In genomic region chrII:4505097-4505626, ce11 we compare ENCODE assay signal across 2 worm cellular contexts.
A peak's percentile ranks its signal among the peaks of the same experiment; 100 is the strongest.
TF ChIP-seq lines count a peak whose summit lies in the region.

TSS of gene camt-1 (minus strand) at chrII:4505147.

TF ChIP-seq in whole organism, L1 larva, 84 proteins besides CTCF, POLR2A, EP300 and RAD21:
- TF ChIP-seq unc-86 (tag; optimal IDR thresholded peaks at IDR 0.05; lab: Kevin White, UChicago) (peak; percentile 53), fkh-8 (tag; optimal IDR thresholded peaks at IDR 0.05; lab: Kevin White, UChicago) (peak; percentile 66), zip-4 (GFP tag; optimal IDR thresholded peaks at IDR 0.05; lab: Kevin White, UChicago) (no peak), nhr-11 (tag; optimal IDR thresholded peaks at IDR 0.05; lab: Kevin White, UChicago) (no peak), pax-3 (tag; optimal IDR thresholded peaks at IDR 0.05; lab: Kevin White, UChicago) (peak; percentile 65), snu-23 (GFP tag; optimal IDR thresholded peaks at IDR 0.05; lab: Kevin White, UChicago) (peak; percentile 17), ama-1 (optimal IDR thresholded peaks at IDR 0.05; lab: Kevin White, UChicago) (no peak), sox-4 (tag; optimal IDR thresholded peaks at IDR 0.05; lab: Kevin White, UChicago) (peak; percentile 22), ztf-4 (tag; optimal IDR thresholded peaks at IDR 0.05; lab: Kevin White, UChicago) (no peak), dsc-1 (tag; optimal IDR thresholded peaks at IDR 0.05; lab: Kevin White, UChicago) (peak; percentile 94), egl-13 (tag; optimal IDR thresholded peaks at IDR 0.05; lab: Kevin White, UChicago) (peak; percentile 20), nhr-47 (tag; optimal IDR thresholded peaks at IDR 0.05; lab: Kevin White, UChicago) (peak; percentile 33), rnt-1 (tag; optimal IDR thresholded peaks at IDR 0.05; lab: Kevin White, UChicago) (no peak), efl-1 (optimal IDR thresholded peaks at IDR 0.05; lab: Kevin White, UChicago) (no peak), efl-1 (GFP tag; optimal IDR thresholded peaks at IDR 0.05 in 1 of 2; lab: Kevin White, UChicago) (no peak), fos-1 (tag; optimal IDR thresholded peaks at IDR 0.05; lab: Kevin White, UChicago) (no peak), nhr-20 (tag; optimal IDR thresholded peaks at IDR 0.05; lab: Kevin White, UChicago) (no peak), nhr-71 (tag; optimal IDR thresholded peaks at IDR 0.05; lab: Kevin White, UChicago) (peak; percentile 27)

TF ChIP-seq in whole organism, L2 larva, 48 proteins besides CTCF, POLR2A, EP300 and RAD21:
- no peak for TF ChIP-seq ztf-4 (tag; optimal IDR thresholded peaks at IDR 0.05; lab: Kevin White, UChicago)
- peak; percentile 4 for TF ChIP-seq nhr-129 (tag; optimal IDR thresholded peaks at IDR 0.05; lab: Kevin White, UChicago)
- no peak for TF ChIP-seq snpc-4 (tag; optimal IDR thresholded peaks at IDR 0.05; lab: Kevin White, UChicago)
